Worm (Caenorhabditis elegans) whole organism, L4 larva: ENCODE data around the gene Y68A4A.13.

Experiments
- arid-1 ChIP-seq: fragments of 200-800 bp; sonication (Bioruptor generic); conservative IDR thresholded peaks from 2 replicates; pipeline ENCODE4 v1.3.6; 2022; ENCODE audit warnings: missing genetic modification reagents, missing genetic modification characterization, missing compliant biosample characterization
- hlh-30 ChIP-seq: sonication (generic microtip); optimal IDR thresholded peaks from 2 replicates; lab custom pipeline; 2017; ENCODE audit warnings: antibody characterized with exemption, mild to moderate bottlenecking, missing genetic modification characterization, missing compliant biosample characterization; ENCODE audit not compliant: insufficient read depth
- set-16 ChIP-seq: fragments of 200-800 bp; sonication (Bioruptor generic); IDR thresholded peaks from 2 replicates; pipeline ENCODE4 v1.3.6; 2022; ENCODE audit warnings: missing genetic modification reagents, missing genetic modification characterization, missing compliant biosample characterization

DNA sequence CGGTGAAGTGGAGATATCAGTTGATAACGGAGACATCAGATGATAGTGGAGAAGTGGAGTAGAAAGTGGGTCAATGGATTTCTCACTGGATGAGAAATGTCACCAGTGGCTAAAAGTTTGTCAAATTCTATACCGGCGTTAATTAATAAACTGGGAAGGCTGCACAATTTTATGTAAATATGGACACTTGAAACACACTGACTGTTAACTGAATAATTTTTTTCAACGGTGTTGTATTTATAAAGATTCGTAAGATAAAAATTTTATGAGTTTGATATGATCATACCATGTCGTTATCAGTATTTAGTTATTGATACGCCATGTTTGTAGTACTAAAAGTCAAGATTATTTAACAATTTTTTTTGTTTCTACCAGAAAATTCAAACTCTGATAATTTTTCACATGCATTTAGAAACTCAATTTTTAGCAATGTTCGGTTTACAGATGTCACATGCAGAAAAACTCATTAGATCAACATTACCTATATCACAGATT lies 48.5 kb downstream of the Y68A4A.13 start, which contains the start of gene F40D4.12:
- TF ChIP-seq hlh-30 (tag; lab: Kevin White, UChicago) = no peak
- TF ChIP-seq set-16 = no peak
- no peak for TF ChIP-seq arid-1 (GFP tag; lab: Robert Waterston, UW)
